Worm (Caenorhabditis elegans): ENCODE data around the gene R04B5.7.
A peak's percentile ranks its signal among the peaks of the same experiment; 100 is the strongest.

Gene R04B5.7

ce11 chrV:10104785-10105310 lies 14.5 kb upstream of the R04B5.7 start, which contains the start of gene ugt-17:
ugt-17 (minus strand) TSS chrV:10104964.
- TF ChIP-seq nhr-67 (tag; optimal IDR thresholded peaks at IDR 0.05) (no peak), nhr-25 (tag; optimal IDR thresholded peaks at IDR 0.05) (no peak), pha-4 (tag; optimal IDR thresholded peaks at IDR 0.05) (peak; percentile 51), nhr-23 (tag; optimal IDR thresholded peaks at IDR 0.05) (no peak), tbx-2 (tag; optimal IDR thresholded peaks at IDR 0.05) (no peak), ceh-9 (tag; optimal IDR thresholded peaks at IDR 0.05) (no peak), elt-2 (tag; optimal IDR thresholded peaks at IDR 0.05) (peak; percentile 76), aly-2 (tag; optimal IDR thresholded peaks at IDR 0.05) (no peak), pqm-1 (tag; optimal IDR thresholded peaks at IDR 0.05) (peak; percentile 90), lin-15B (tag; optimal IDR thresholded peaks at IDR 0.05) (no peak), eor-1 (tag; optimal IDR thresholded peaks at IDR 0.05) (no peak), nhr-28 (tag; optimal IDR thresholded peaks at IDR 0.05) (no peak)

DNA sequence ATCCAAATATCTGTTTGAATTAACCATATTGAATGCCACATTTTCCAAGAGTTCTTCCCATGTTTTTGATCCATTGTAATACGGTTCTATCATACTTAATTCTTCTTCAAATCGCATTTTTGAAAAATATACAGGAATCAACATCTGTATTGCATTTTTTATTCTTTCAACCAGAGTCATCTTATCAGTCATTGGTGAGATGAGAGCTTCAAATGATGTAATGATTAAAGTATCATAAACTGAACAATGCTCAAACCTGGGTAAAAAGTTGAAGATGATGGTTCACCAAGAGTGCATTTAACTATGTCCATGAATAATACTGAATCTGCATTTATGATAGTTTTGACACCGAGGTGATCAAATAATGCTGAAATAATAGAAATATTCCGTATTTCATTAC lies 13.4 kb upstream of the R04B5.7 start:
- TF ChIP-seq egl-5 (tag; optimal IDR thresholded peaks at IDR 0.05) (no peak), nhr-237 (tag; optimal IDR thresholded peaks at IDR 0.05) (no peak), elt-2 (tag; optimal IDR thresholded peaks at IDR 0.05) (peak; percentile 69), skn-1 (tag; optimal IDR thresholded peaks at IDR 0.05) (no peak), pqm-1 (tag; optimal IDR thresholded peaks at IDR 0.05) (peak; percentile 11)

DNA sequence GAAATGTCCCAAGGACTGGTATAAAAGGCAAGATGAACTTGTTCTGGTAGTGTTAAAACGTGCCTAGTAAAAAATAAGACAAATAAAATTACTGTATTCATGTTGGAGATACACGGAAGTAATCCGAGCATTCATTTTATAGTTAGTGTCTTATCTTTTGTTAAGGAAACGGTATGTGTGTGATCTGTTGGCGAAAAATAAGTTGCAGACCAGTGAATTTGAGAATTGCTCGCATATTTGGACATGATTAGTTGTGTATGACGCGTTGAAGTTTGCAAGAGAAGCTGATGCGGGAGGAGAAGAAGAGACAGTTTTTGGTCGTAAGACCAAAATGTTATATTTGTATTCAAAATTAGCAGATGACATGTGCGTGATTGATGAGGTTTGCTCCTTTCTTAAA lies 11.6 kb upstream of the R04B5.7 start, which contains the start of gene C08B6.14:
TSS of gene C08B6.14 (minus strand) at position 101 of the 400 bp plus-strand sequence.
- no peak for TF ChIP-seq unc-39 (tag; optimal IDR thresholded peaks at IDR 0.05)
- no peak for TF ChIP-seq mdl-1 (tag; optimal IDR thresholded peaks at IDR 0.05)
- no peak for TF ChIP-seq ZK546.5 (tag; optimal IDR thresholded peaks at IDR 0.05)

DNA sequence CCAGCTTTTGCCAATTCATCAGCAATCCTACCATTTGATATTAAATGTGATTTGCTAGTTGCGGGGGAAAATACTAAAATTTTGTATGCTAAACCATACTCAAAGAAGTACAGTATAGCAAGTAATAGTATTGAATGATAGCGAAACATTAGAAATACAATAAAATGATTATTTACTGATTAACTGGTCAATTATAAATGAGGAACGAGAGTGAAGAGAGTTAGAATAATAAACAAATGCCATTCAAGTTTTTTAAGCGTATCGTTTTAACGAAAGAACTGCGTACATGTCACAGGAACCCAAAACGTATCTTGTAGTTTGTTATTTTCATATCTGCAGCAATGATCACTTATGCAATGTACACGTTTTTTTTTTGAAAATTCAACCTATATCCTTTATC lies 8.1 kb upstream of the R04B5.7 start, which contains the start of gene ugt-47:
TSS of gene ugt-47 (minus strand) at position 169 of the 400 bp plus-strand sequence.
- TF ChIP-seq fos-1 (tag; optimal IDR thresholded peaks at IDR 0.05) (no peak), elt-2 (tag; optimal IDR thresholded peaks at IDR 0.05) (peak; percentile 61)

ce11 chrV:10096932-10097331 lies 6.6 kb upstream of the R04B5.7 start:
- TF ChIP-seq nfya-1 (tag; optimal IDR thresholded peaks at IDR 0.05; ENCODE audit: insufficient read depth), result peak; percentile 62
- peak; percentile 60 for TF ChIP-seq pqm-1 (tag; optimal IDR thresholded peaks at IDR 0.05)
- peak; percentile 92 for TF ChIP-seq elt-2 (tag; optimal IDR thresholded peaks at IDR 0.05)
- peak; percentile 12 for TF ChIP-seq pha-4 (tag; optimal IDR thresholded peaks at IDR 0.05)
- TF ChIP-seq nhr-23 (tag; optimal IDR thresholded peaks at IDR 0.05), result no peak

DNA sequence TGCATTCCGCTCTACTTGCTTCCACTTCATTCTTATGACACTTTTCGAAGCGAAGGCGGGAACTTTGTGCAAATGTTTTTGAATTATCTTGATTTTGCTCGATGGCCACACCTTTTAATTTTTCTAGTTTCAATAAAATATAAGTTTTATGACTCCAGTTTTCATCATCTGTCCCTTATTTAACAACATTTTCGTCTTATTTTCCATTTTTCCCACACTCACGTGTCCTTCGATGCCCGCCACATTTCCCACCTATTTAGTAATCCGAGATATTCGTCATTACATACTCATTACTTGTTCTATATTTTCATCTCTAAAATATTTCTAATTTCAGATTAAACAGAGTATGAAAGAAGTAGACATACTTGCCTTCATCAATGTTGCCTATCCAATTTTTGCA lies 4.0 kb upstream of the R04B5.7 start, which contains the start of gene srd-49:
TSS of gene srd-49 (plus strand) at position 301 of the 400 bp plus-strand sequence.
- no peak for TF ChIP-seq nhr-76 (tag; optimal IDR thresholded peaks at IDR 0.05)
- TF ChIP-seq egl-5 (tag; optimal IDR thresholded peaks at IDR 0.05), result no peak
- TF ChIP-seq mml-1 (tag; optimal IDR thresholded peaks at IDR 0.05), result no peak
- TF ChIP-seq ZK546.5 (tag; optimal IDR thresholded peaks at IDR 0.05), result no peak
- TF ChIP-seq jun-1 (tag; optimal IDR thresholded peaks at IDR 0.05), result no peak
- TF ChIP-seq nfya-1 (tag; optimal IDR thresholded peaks at IDR 0.05; ENCODE audit: insufficient read depth), result no peak
- TF ChIP-seq ceh-16 (tag; optimal IDR thresholded peaks at IDR 0.05), result no peak
- TF ChIP-seq eor-1 (tag; optimal IDR thresholded peaks at IDR 0.05), result no peak
- TF ChIP-seq aly-2 (tag; optimal IDR thresholded peaks at IDR 0.05), result no peak
- no peak for TF ChIP-seq R02D3.7 (tag; optimal IDR thresholded peaks at IDR 0.05)
- no peak for TF ChIP-seq nhr-77 (tag; optimal IDR thresholded peaks at IDR 0.05)
- TF ChIP-seq nhr-11 (tag; optimal IDR thresholded peaks at IDR 0.05), result no peak
- TF ChIP-seq snpc-4 (tag; optimal IDR thresholded peaks at IDR 0.05), result no peak
- TF ChIP-seq pqm-1 (tag; optimal IDR thresholded peaks at IDR 0.05), result no peak
- TF ChIP-seq ceh-28 (tag; optimal IDR thresholded peaks at IDR 0.05), result no peak
- no peak for TF ChIP-seq tbx-2 (tag; optimal IDR thresholded peaks at IDR 0.05)
- no peak for TF ChIP-seq nhr-28 (tag; optimal IDR thresholded peaks at IDR 0.05)
- no peak for TF ChIP-seq fkh-2 (tag; optimal IDR thresholded peaks at IDR 0.05)
- no peak for TF ChIP-seq unc-62 (GFP tag; optimal IDR thresholded peaks at IDR 0.05)
